Fruit fly (Drosophila melanogaster) whole organism, wandering third instar larva: ENCODE data around the gene CG13692.

Experiments
- Abd-B ChIP-seq: fragments of >200 bp; optimal IDR thresholded peaks from 2 replicates; lab custom pipeline; 2017; ENCODE audit warnings: missing biosample characterization, missing genetic modification characterization
- CG32264 ChIP-seq: fragments of 200-800 bp; sonication (Bioruptor generic); optimal IDR thresholded peaks from 2 replicates; lab custom pipeline; 2016; ENCODE audit warnings: missing biosample characterization, missing genetic modification characterization
- CG9705 ChIP-seq: fragments of 200-800 bp; sonication (Bioruptor generic); optimal IDR thresholded peaks from 2 replicates; lab custom pipeline; 2018; ENCODE audit warnings: missing biosample characterization, mild to moderate bottlenecking, missing genetic modification characterization
- CrebA ChIP-seq: fragments of 200-800 bp; sonication (Bioruptor generic); optimal IDR thresholded peaks from 2 replicates; lab custom pipeline; 2016; ENCODE audit warnings: missing biosample characterization, mild to moderate bottlenecking, missing genetic modification characterization, borderline replicate concordance
- Dfd ChIP-seq: fragments of >200 bp; optimal IDR thresholded peaks from 2 replicates; lab custom pipeline; 2017; ENCODE audit warnings: missing biosample characterization, missing genetic modification characterization
- Dif ChIP-seq: fragments of 200-275, 200-300 bp; sonication (Bioruptor generic); optimal IDR thresholded peaks from 2 replicates; lab custom pipeline; 2018; ENCODE audit warnings: missing biosample characterization, missing genetic modification characterization; ENCODE audit not compliant: partially characterized antibody
- GATAd ChIP-seq: sonication (Bioruptor generic); optimal IDR thresholded peaks from 2 replicates; lab custom pipeline; 2016; ENCODE audit warnings: missing biosample characterization, missing genetic modification characterization
- HLH106 ChIP-seq: fragments of 200-800 bp; optimal IDR thresholded peaks from 3 replicates; lab custom pipeline; 2019; ENCODE audit warnings: missing biosample characterization, mild to moderate bottlenecking, missing genetic modification characterization, moderate library complexity
- Hnf4 ChIP-seq: fragments of 200-800 bp; sonication (Bioruptor generic); optimal IDR thresholded peaks from 2 replicates; lab custom pipeline; 2016; ENCODE audit warnings: missing biosample characterization, mild to moderate bottlenecking, missing genetic modification characterization
- Hr78 ChIP-seq: fragments of >200 bp; optimal IDR thresholded peaks from 2 replicates; lab custom pipeline; 2017; ENCODE audit warnings: missing biosample characterization, missing genetic modification characterization
- Hr83 ChIP-seq: fragments of 200-300 bp; sonication (Bioruptor generic); optimal IDR thresholded peaks from 2 replicates; lab custom pipeline; 2016; ENCODE audit warnings: missing biosample characterization, mild to moderate bottlenecking, missing genetic modification characterization, moderate library complexity; ENCODE audit not compliant: poor library complexity, severe bottlenecking
- Jra ChIP-seq: sonication (Bioruptor generic); optimal IDR thresholded peaks from 2 replicates; lab custom pipeline; 2016; ENCODE audit warnings: missing biosample characterization, missing genetic modification characterization
- Mio ChIP-seq: sonication (Bioruptor generic); optimal IDR thresholded peaks from 2 replicates; lab custom pipeline; 2016; ENCODE audit warnings: missing biosample characterization, missing genetic modification characterization
- Myc ChIP-seq: fragments of >200 bp; optimal IDR thresholded peaks from 2 replicates; lab custom pipeline; 2017
- N ChIP-seq: fragments of >200 bp; optimal IDR thresholded peaks from 2 replicates; lab custom pipeline; 2018; ENCODE audit warnings: missing biosample characterization, missing external identifiers, missing genetic modification characterization
- OdsH ChIP-seq: fragments of 200-800 bp; sonication (Bioruptor generic); optimal IDR thresholded peaks from 2 replicates; lab custom pipeline; 2016; ENCODE audit warnings: missing biosample characterization, mild to moderate bottlenecking, missing genetic modification characterization
- Rel ChIP-seq, 2 experiments: fragments of 200-800 bp; sonication (Bioruptor generic) in 1 of 2; optimal IDR thresholded peaks; 2 replicates in 1 of 2; 3 replicates in 1 of 2; lab custom pipeline; 2016 to 2019; ENCODE audit warnings: mild to moderate bottlenecking in 2 of 2, missing biosample characterization in 2 of 2, missing genetic modification characterization in 2 of 2, moderate library complexity in 1 of 2
- Sp1 ChIP-seq: fragments of 200-800 bp; sonication (Bioruptor generic); optimal IDR thresholded peaks from 3 replicates; lab custom pipeline; 2019; ENCODE audit warnings: missing biosample characterization, mild to moderate bottlenecking, missing genetic modification characterization, moderate library complexity
- Vsx2 ChIP-seq: fragments of 200-300, 225-300 bp; sonication (Bioruptor generic); optimal IDR thresholded peaks from 2 replicates; lab custom pipeline; 2018; ENCODE audit warnings: missing biosample characterization, missing genetic modification characterization; ENCODE audit not compliant: partially characterized antibody
- br ChIP-seq: fragments of 200-800 bp; sonication (Bioruptor generic); optimal IDR thresholded peaks from 2 replicates; lab custom pipeline; 2016; ENCODE audit warnings: missing biosample characterization, missing genetic modification characterization
- brk ChIP-seq: fragments of 200-800 bp; sonication (Bioruptor generic); optimal IDR thresholded peaks from 2 replicates; lab custom pipeline; 2016; ENCODE audit warnings: missing biosample characterization, mild to moderate bottlenecking, missing genetic modification characterization
- dl ChIP-seq, 2 experiments: fragments of 175-275, 200-275 bp in 1 of 2; fragments of 200-275 bp in 1 of 2; sonication (Bioruptor generic); optimal IDR thresholded peaks; lab custom pipeline; 2018; ENCODE audit warnings: mild to moderate bottlenecking in 2 of 2, missing biosample characterization in 2 of 2, missing genetic modification characterization in 2 of 2, moderate library complexity in 2 of 2; ENCODE audit not compliant: partially characterized antibody in 2 of 2, insufficient read depth in 1 of 2
- dmrt93B ChIP-seq: fragments of 200-800 bp; sonication (Bioruptor generic); optimal IDR thresholded peaks from 2 replicates; lab custom pipeline; 2018; ENCODE audit warnings: missing biosample characterization, mild to moderate bottlenecking, missing genetic modification characterization
- dsf ChIP-seq: sonication (Bioruptor generic); optimal IDR thresholded peaks from 2 replicates; lab custom pipeline; 2016; ENCODE audit warnings: missing biosample characterization, missing genetic modification characterization, borderline replicate concordance
- ey ChIP-seq: fragments of 200-800 bp; sonication (Bioruptor generic); optimal IDR thresholded peaks from 2 replicates; lab custom pipeline; 2016; ENCODE audit warnings: missing biosample characterization, missing genetic modification characterization
- foxo ChIP-seq, 2 experiments: fragments of 200-800 bp; sonication (Bioruptor generic); optimal IDR thresholded peaks; 2 replicates in 1 of 2; 3 replicates in 1 of 2; lab custom pipeline; 2016 to 2017; ENCODE audit warnings: missing biosample characterization in 2 of 2, missing genetic modification characterization in 2 of 2
- fru ChIP-seq: fragments of 200-800 bp; sonication (Bioruptor generic); optimal IDR thresholded peaks from 3 replicates; lab custom pipeline; 2016; ENCODE audit warnings: missing biosample characterization, mild to moderate bottlenecking, missing genetic modification characterization
- h ChIP-seq: fragments of 200-800 bp; sonication (Bioruptor generic); optimal IDR thresholded peaks from 3 replicates; lab custom pipeline; 2016; ENCODE audit warnings: missing biosample characterization, mild to moderate bottlenecking, missing genetic modification characterization
- jim ChIP-seq: fragments of 175-275, 200-325 bp; sonication (Bioruptor generic); optimal IDR thresholded peaks from 2 replicates; lab custom pipeline; 2016; ENCODE audit warnings: missing biosample characterization, mild to moderate bottlenecking, missing genetic modification characterization
- lola ChIP-seq: fragments of >200 bp; optimal IDR thresholded peaks from 2 replicates; lab custom pipeline; 2017; ENCODE audit warnings: missing biosample characterization, missing genetic modification characterization
- pan ChIP-seq: fragments of >200 bp; optimal IDR thresholded peaks from 2 replicates; lab custom pipeline; 2017
- psq ChIP-seq: fragments of 200-800 bp; sonication (Bioruptor generic); optimal IDR thresholded peaks from 3 replicates; lab custom pipeline; 2017; ENCODE audit warnings: missing biosample characterization, mild to moderate bottlenecking, missing genetic modification characterization, moderate library complexity
- rgr ChIP-seq: fragments of 200-800 bp; sonication (Bioruptor generic); optimal IDR thresholded peaks from 3 replicates; lab custom pipeline; 2016; ENCODE audit warnings: missing biosample characterization, mild to moderate bottlenecking, missing genetic modification characterization
- sage ChIP-seq: fragments of 200-800 bp; sonication (Bioruptor generic); optimal IDR thresholded peaks from 2 replicates; lab custom pipeline; 2016; ENCODE audit warnings: missing biosample characterization, mild to moderate bottlenecking, missing genetic modification characterization
- sv ChIP-seq: fragments of 200-800 bp; sonication (Bioruptor generic); optimal IDR thresholded peaks from 3 replicates; lab custom pipeline; 2016; ENCODE audit warnings: missing biosample characterization, missing genetic modification characterization
- tai ChIP-seq: sonication (Bioruptor generic); optimal IDR thresholded peaks from 2 replicates; lab custom pipeline; 2016; ENCODE audit warnings: missing biosample characterization, missing genetic modification characterization
- usp ChIP-seq: fragments of >200 bp; optimal IDR thresholded peaks from 2 replicates; lab custom pipeline; 2017; ENCODE audit warnings: missing biosample characterization, missing genetic modification characterization
- woc ChIP-seq: sonication (Bioruptor generic); optimal IDR thresholded peaks from 2 replicates; lab custom pipeline; 2016; ENCODE audit warnings: missing biosample characterization, mild to moderate bottlenecking, missing genetic modification characterization

CG13692 gene

dm6 chr2L:378815-379440 lies 42.6 kb upstream of the CG13692 start:
- TF ChIP-seq sage (no peak), CG32264 (GFP tag; lab: Kevin White, UChicago) (no peak), foxo (GFP tag; optimal IDR thresholded peaks at IDR 0.05; lab: Kevin White, UChicago) (no peak), Abd-B (no peak), Dfd (no peak), Myc (lab: Kevin White, UChicago) (no peak), dsf (GFP tag; lab: Kevin White, UChicago) (no peak), brk (GFP tag; lab: Kevin White, UChicago) (no peak), OdsH (GFP tag; lab: Kevin White, UChicago) (no peak), Vsx2 (GFP tag; lab: Kevin White, UChicago) (no peak), Jra (GFP tag; lab: Kevin White, UChicago) (no peak), Mio (GFP tag; lab: Kevin White, UChicago) (no peak), pan (lab: Kevin White, UChicago) (no peak), HLH106 (no peak), CG9705 (GFP tag; lab: Kevin White, UChicago) (no peak), Hnf4 (no peak), Dif (GFP tag; lab: Kevin White, UChicago) (no peak)

- no peak for TF ChIP-seq Mio (GFP tag; lab: Kevin White, UChicago)
- TF ChIP-seq Hr78: no peak
- no peak for TF ChIP-seq pan (lab: Kevin White, UChicago)
- TF ChIP-seq CrebA (GFP tag; lab: Kevin White, UChicago): no peak
- TF ChIP-seq OdsH (GFP tag; lab: Kevin White, UChicago): peak; percentile 57
- TF ChIP-seq CG9705 (GFP tag; lab: Kevin White, UChicago): no peak
- peak in 1 of 2 experiments; percentile 70 for TF ChIP-seq foxo (GFP tag; optimal IDR thresholded peaks at IDR 0.05; lab: Kevin White, UChicago)
- TF ChIP-seq psq: peak; percentile 43
- no peak for TF ChIP-seq Hr83 (GFP tag; lab: Kevin White, UChicago)
- no peak for TF ChIP-seq dl (GFP tag; optimal IDR thresholded peaks at IDR 0.05; lab: Kevin White, UChicago; ENCODE audit: insufficient read depth in 1 of 2, partially characterized antibody in 2 of 2)
- TF ChIP-seq rgr (GFP tag; lab: Kevin White, UChicago): peak; percentile 67
- no peak for TF ChIP-seq jim (GFP tag; lab: Kevin White, UChicago)
- peak; percentile 5 for TF ChIP-seq dmrt93B (GFP tag; lab: Kevin White, UChicago)
- TF ChIP-seq Abd-B: no peak
- TF ChIP-seq ey (GFP tag; lab: Kevin White, UChicago): peak; percentile 63
- peak; percentile 64 for TF ChIP-seq brk (GFP tag; lab: Kevin White, UChicago)
- peak; percentile 36 for TF ChIP-seq woc (GFP tag; lab: Kevin White, UChicago)
- TF ChIP-seq lola (GFP tag; lab: Kevin White, UChicago): no peak
- TF ChIP-seq Rel (GFP tag; optimal IDR thresholded peaks at IDR 0.05; lab: Kevin White, UChicago): no peak
- peak; percentile 1 for TF ChIP-seq Rel (tag; optimal IDR thresholded peaks at IDR 0.05; lab: Kevin White, UChicago)
- TF ChIP-seq GATAd (GFP tag; lab: Kevin White, UChicago): no peak
- no peak for TF ChIP-seq tai (GFP tag; lab: Kevin White, UChicago)
- no peak for TF ChIP-seq dsf (GFP tag; lab: Kevin White, UChicago)
- TF ChIP-seq Vsx2 (GFP tag; lab: Kevin White, UChicago): no peak
- peak; percentile 12 for TF ChIP-seq sage
- TF ChIP-seq br (GFP tag; lab: Kevin White, UChicago): peak; percentile 70
- TF ChIP-seq h (GFP tag; lab: Kevin White, UChicago): peak; percentile 72
- TF ChIP-seq HLH106: peak; percentile 62
- TF ChIP-seq Sp1 (GFP tag; lab: Kevin White, UChicago): peak; percentile 55
- no peak for TF ChIP-seq Myc (lab: Kevin White, UChicago)
- no peak for TF ChIP-seq Dif (GFP tag; lab: Kevin White, UChicago)
- peak; percentile 69 for TF ChIP-seq fru (GFP tag; lab: Kevin White, UChicago)
- TF ChIP-seq Hnf4: peak; percentile 67
- TF ChIP-seq CG32264 (GFP tag; lab: Kevin White, UChicago): no peak
- TF ChIP-seq Dfd: no peak
- TF ChIP-seq Jra (GFP tag; lab: Kevin White, UChicago): peak; percentile 19
- no peak for TF ChIP-seq usp
- no peak for TF ChIP-seq sv
- TF ChIP-seq N (GFP tag; lab: Kevin White, UChicago): no peak
Observed at dm6 chr2L:382807-383206, 38.8 kb upstream of the CG13692 start.
